Fruit fly (Drosophila melanogaster) whole organism, adult: ENCODE measurements around the gene mei-9.

Source experiments
- CG11617 ChIP-seq: fragments of 200-800 bp; sonication (Bioruptor generic); optimal IDR thresholded peaks from 2 replicates; lab custom pipeline; 2017; ENCODE audit warnings: mild to moderate bottlenecking, missing biosample characterization, missing genetic modification reagents, missing genetic modification characterization
- CG12768 ChIP-seq: fragments of 200-800 bp; sonication (Bioruptor generic); optimal IDR thresholded peaks from 2 replicates; lab custom pipeline; 2017; ENCODE audit warnings: missing biosample characterization, missing genetic modification characterization, mild to moderate bottlenecking, moderate library complexity, missing genetic modification reagents
- CG14711 ChIP-seq: fragments of 200-800 bp; sonication (Bioruptor generic); optimal IDR thresholded peaks from 2 replicates; lab custom pipeline; 2018; ENCODE audit warnings: missing biosample characterization, mild to moderate bottlenecking, missing genetic modification characterization, moderate library complexity
- CG1620 ChIP-seq: fragments of 200-800 bp; sonication (Bioruptor generic); optimal IDR thresholded peaks from 2 replicates; lab custom pipeline; 2016; ENCODE audit warnings: missing biosample characterization, missing genetic modification characterization
- CG33017 ChIP-seq: fragments of 200-800 bp; sonication (Bioruptor generic); optimal IDR thresholded peaks from 2 replicates; lab custom pipeline; 2018; ENCODE audit warnings: missing biosample characterization, mild to moderate bottlenecking, missing genetic modification characterization, moderate library complexity
- CG5204 ChIP-seq: fragments of 200-800 bp; sonication (Bioruptor generic); optimal IDR thresholded peaks from 2 replicates; lab custom pipeline; 2016; ENCODE audit warnings: missing biosample characterization, missing genetic modification characterization
- CG7045 ChIP-seq: fragments of 200-800 bp; sonication (Bioruptor generic); optimal IDR thresholded peaks from 2 replicates; lab custom pipeline; 2017; ENCODE audit warnings: missing biosample characterization, mild to moderate bottlenecking, missing genetic modification characterization
- CG7101 ChIP-seq: fragments of 200-800 bp; sonication (Bioruptor generic); optimal IDR thresholded peaks from 2 replicates; lab custom pipeline; 2018; ENCODE audit warnings: missing biosample characterization, mild to moderate bottlenecking, missing genetic modification characterization, moderate library complexity
- Clk ChIP-seq: fragments of 200-800 bp; sonication (Bioruptor generic); optimal IDR thresholded peaks from 2 replicates; lab custom pipeline; 2017; ENCODE audit warnings: missing biosample characterization, missing genetic modification characterization
- Hr96 ChIP-seq: fragments of 200-800 bp; sonication (Bioruptor generic); optimal IDR thresholded peaks from 2 replicates; lab custom pipeline; 2016; ENCODE audit warnings: missing biosample characterization, missing genetic modification characterization
- Mnt ChIP-seq: fragments of 200-800 bp; sonication (Bioruptor generic); optimal IDR thresholded peaks from 2 replicates; lab custom pipeline; 2016; ENCODE audit warnings: missing biosample characterization, mild to moderate bottlenecking, missing genetic modification characterization
- bab1 ChIP-seq: fragments of 200-800 bp; sonication (Bioruptor generic); optimal IDR thresholded peaks from 3 replicates; lab custom pipeline; 2019; ENCODE audit warnings: missing biosample characterization, mild to moderate bottlenecking, missing genetic modification characterization, moderate library complexity
- cic ChIP-seq: fragments of 200-800 bp; sonication (Bioruptor generic); optimal IDR thresholded peaks from 2 replicates; lab custom pipeline; 2017; ENCODE audit warnings: missing biosample characterization, mild to moderate bottlenecking, missing genetic modification characterization, moderate library complexity
- cnc ChIP-seq, 2 experiments: fragments of >200 bp; optimal IDR thresholded peaks; 2 replicates each; lab custom pipeline; 2017
- kay ChIP-seq: fragments of 200-800 bp; sonication (Bioruptor generic); peaks from one replicate; lab custom pipeline; 2016; ENCODE audit warnings: missing biosample characterization, missing genetic modification characterization, borderline replicate concordance
- ovo ChIP-seq: fragments of 200-800 bp; sonication (Bioruptor generic); optimal IDR thresholded peaks from 2 replicates; lab custom pipeline; 2016; ENCODE audit warnings: missing biosample characterization, missing genetic modification characterization
- pad ChIP-seq: fragments of 200-800 bp; sonication (Bioruptor generic); optimal IDR thresholded peaks from 3 replicates; lab custom pipeline; 2017; ENCODE audit warnings: missing biosample characterization, missing genetic modification characterization, mild to moderate bottlenecking, moderate library complexity, missing genetic modification reagents
- tj ChIP-seq: fragments of 200-800 bp; sonication (Bioruptor generic); optimal IDR thresholded peaks from 3 replicates; lab custom pipeline; 2017; ENCODE audit warnings: missing biosample characterization, mild to moderate bottlenecking, missing genetic modification characterization, moderate library complexity
- toe ChIP-seq: fragments of 200-800 bp; sonication (Bioruptor generic); optimal IDR thresholded peaks from 2 replicates; lab custom pipeline; 2016; ENCODE audit warnings: missing biosample characterization, missing genetic modification characterization

Gene mei-9

DNA sequence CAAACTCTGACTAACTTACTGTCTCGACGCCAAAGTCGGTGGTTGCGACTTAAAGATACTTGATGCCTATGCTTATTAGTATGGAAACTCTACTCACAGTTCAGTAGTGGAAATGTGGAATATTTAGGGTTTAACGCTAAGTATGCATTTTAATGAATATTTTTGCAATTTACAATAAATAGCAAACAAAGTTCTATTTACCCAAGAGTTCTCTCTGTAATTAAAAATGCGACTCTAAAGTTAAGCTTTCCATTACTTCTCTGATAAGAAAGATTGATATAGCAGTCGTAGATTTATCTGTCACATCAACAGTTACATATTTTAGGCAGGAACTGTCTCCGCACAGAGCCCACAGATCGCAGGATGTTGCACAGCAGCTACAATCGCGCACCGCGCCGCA, 52.8 kb downstream of the mei-9 start, which contains the start of gene CG12691:
TSS of gene CG12691 (plus strand) at position 301 of the 400 bp plus-strand sequence.
- no peak for TF ChIP-seq toe (GFP tag; lab: Kevin White, UChicago)
- no peak for TF ChIP-seq tj (GFP tag; lab: Kevin White, UChicago)
- TF ChIP-seq Hr96 (GFP tag; lab: Kevin White, UChicago) = no peak
- no peak for TF ChIP-seq CG14711 (tag; lab: Kevin White, UChicago)
- TF ChIP-seq CG11617 = no peak

DNA sequence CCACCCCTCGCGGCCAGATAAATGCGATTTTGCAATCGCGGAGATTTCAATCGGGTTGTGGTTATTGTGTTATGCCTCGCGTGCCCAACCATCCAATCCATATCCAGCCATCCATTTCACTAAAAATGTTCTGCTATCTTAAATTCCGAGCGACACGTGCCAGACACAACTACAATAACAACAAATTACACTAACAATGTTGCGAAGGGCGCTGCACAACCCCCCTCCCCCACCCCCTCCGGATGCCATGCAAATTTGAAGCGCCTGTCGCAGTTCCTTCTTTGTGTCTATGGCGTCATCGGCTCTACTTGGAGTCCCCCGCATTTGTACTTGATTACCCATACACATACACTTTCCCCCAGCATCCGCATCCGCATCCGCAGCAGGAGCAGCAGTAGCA, 53.3 kb downstream of the mei-9 start:
- no peak for TF ChIP-seq bab1 (GFP tag; lab: Kevin White, UChicago)
- TF ChIP-seq CG7045 (GFP tag; lab: Kevin White, UChicago) = no peak
- no peak for TF ChIP-seq ovo (GFP tag; lab: Kevin White, UChicago)
- no peak for TF ChIP-seq cnc (optimal IDR thresholded peaks at IDR 0.05; lab: Kevin White, UChicago)
- TF ChIP-seq Clk (GFP tag; lab: Kevin White, UChicago) = no peak
- no peak for TF ChIP-seq Mnt (GFP tag; lab: Kevin White, UChicago)
- no peak for TF ChIP-seq toe (GFP tag; lab: Kevin White, UChicago)
- no peak for TF ChIP-seq CG5204 (GFP tag; lab: Kevin White, UChicago)
- no peak for TF ChIP-seq CG11617
- TF ChIP-seq cic (GFP tag; lab: Kevin White, UChicago) = no peak
- no peak for TF ChIP-seq CG33017 (tag; lab: Kevin White, UChicago)
- no peak for TF ChIP-seq pad
- TF ChIP-seq CG12768 (GFP tag; lab: Kevin White, UChicago) = no peak
- TF ChIP-seq CG7101 (tag; lab: Kevin White, UChicago) = no peak
- TF ChIP-seq CG1620 = no peak

DNA sequence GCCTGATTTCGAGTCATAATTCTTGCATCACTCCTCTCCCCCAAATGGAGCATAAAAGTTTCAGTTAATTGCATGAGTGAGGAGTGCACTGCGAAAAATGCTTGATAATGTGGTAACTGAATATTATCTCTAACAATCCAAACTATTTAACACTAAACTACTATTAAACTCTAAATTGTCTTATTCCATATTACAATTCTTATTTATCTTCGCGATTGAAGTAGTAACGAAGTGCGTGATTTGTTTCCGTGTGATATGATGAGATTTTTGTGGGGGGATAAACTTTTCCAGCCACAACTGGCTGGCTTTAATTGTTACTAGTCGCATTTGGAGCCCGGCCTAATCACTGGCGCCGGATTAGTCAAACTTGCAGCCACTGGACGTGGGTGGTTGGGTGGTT, 54.3 kb downstream of the mei-9 start:
- no peak for TF ChIP-seq pad
- TF ChIP-seq toe (GFP tag; lab: Kevin White, UChicago) = no peak
- no peak for TF ChIP-seq CG12768 (GFP tag; lab: Kevin White, UChicago)
- no peak for TF ChIP-seq Mnt (GFP tag; lab: Kevin White, UChicago)
- no peak for TF ChIP-seq CG33017 (tag; lab: Kevin White, UChicago)
- TF ChIP-seq CG7045 (GFP tag; lab: Kevin White, UChicago) = no peak
- TF ChIP-seq tj (GFP tag; lab: Kevin White, UChicago) = no peak
- TF ChIP-seq kay = no peak
- no peak for TF ChIP-seq CG11617
- no peak for TF ChIP-seq CG5204 (GFP tag; lab: Kevin White, UChicago)
- TF ChIP-seq Hr96 (GFP tag; lab: Kevin White, UChicago) = no peak
- TF ChIP-seq Clk (GFP tag; lab: Kevin White, UChicago) = no peak
